Worm (Caenorhabditis elegans) whole organism, L1 larva: Measurements from ENCODE around the gene nlg-1.

Source experiments
- C16A3.4 ChIP-seq: fragments of 150-350 bp; optimal IDR thresholded peaks from 2 replicates; lab custom pipeline; 2014; ENCODE audit warnings: missing biosample characterization, missing genetic modification characterization
- C34B4.2 ChIP-seq: sonication (generic microtip); optimal IDR thresholded peaks from 2 replicates; lab custom pipeline; 2017; ENCODE audit warnings: mild to moderate bottlenecking, missing genetic modification characterization, missing compliant biosample characterization
- F16B12.6 ChIP-seq: fragments of 150-350 bp; optimal IDR thresholded peaks from 2 replicates; lab custom pipeline; 2014; ENCODE audit warnings: missing biosample characterization, missing genetic modification characterization
- alr-1 ChIP-seq: fragments of 200-800 bp; sonication (Bioruptor generic); optimal IDR thresholded peaks from 2 replicates; lab custom pipeline; 2018; ENCODE audit warnings: borderline replicate concordance, mild to moderate bottlenecking, missing genetic modification characterization, missing compliant biosample characterization
- blmp-1 ChIP-seq: fragments of 150-350 bp; optimal IDR thresholded peaks from 2 replicates; lab custom pipeline; 2014; ENCODE audit warnings: missing biosample characterization, missing genetic modification characterization
- ceh-63 ChIP-seq: fragments of 200-800 bp; sonication (Bioruptor generic); optimal IDR thresholded peaks from 2 replicates; lab custom pipeline; 2018; ENCODE audit warnings: mild to moderate bottlenecking, missing genetic modification characterization, missing compliant biosample characterization
- ceh-8 ChIP-seq: fragments of 200-800 bp; sonication (Bioruptor generic); optimal IDR thresholded peaks from 2 replicates; lab custom pipeline; 2018; ENCODE audit warnings: mild to moderate bottlenecking, missing genetic modification characterization, moderate library complexity, missing compliant biosample characterization
- dpl-1 ChIP-seq, 3 experiments: fragments of 150-350 bp in 2 of 3; sonication (generic microtip) in 1 of 3; optimal IDR thresholded peaks; 2 replicates each; lab custom pipeline; 2014 to 2017; ENCODE audit warnings: missing biosample characterization in 3 of 3, missing genetic modification characterization in 3 of 3, missing genetic modification reagents in 3 of 3
- dsc-1 ChIP-seq: sonication (generic microtip); optimal IDR thresholded peaks from 2 replicates; lab custom pipeline; 2016; ENCODE audit warnings: mild to moderate bottlenecking, missing genetic modification characterization, missing compliant biosample characterization
- efl-1 ChIP-seq, 4 experiments: fragments of 150-350 bp; optimal IDR thresholded peaks in 3 of 4; peaks in 1 of 4; 1 replicate in 1 of 4; 2 replicates in 3 of 4; lab custom pipeline; 2014; ENCODE audit warnings: missing biosample characterization in 2 of 4, missing genetic modification characterization in 2 of 4, missing genetic modification reagents in 2 of 4
- egl-13 ChIP-seq: sonication (generic microtip); optimal IDR thresholded peaks from 2 replicates; lab custom pipeline; 2016; ENCODE audit warnings: missing genotype, missing genetic modification reagents, missing genetic modification characterization, missing compliant biosample characterization
- fos-1 ChIP-seq: fragments of 150-350 bp; optimal IDR thresholded peaks from 2 replicates; lab custom pipeline; 2014; ENCODE audit warnings: missing biosample characterization, missing genetic modification characterization
- grh-1 ChIP-seq: fragments of 200-800 bp; sonication (Bioruptor generic); IDR thresholded peaks from 2 replicates; pipeline ENCODE4 v1.3.6; 2022; ENCODE audit warnings: missing genetic modification reagents, missing genetic modification characterization, missing compliant biosample characterization
- hlh-17 ChIP-seq: fragments of 200-800 bp; sonication (Bioruptor generic); optimal IDR thresholded peaks from 2 replicates; lab custom pipeline; 2018; ENCODE audit warnings: missing genetic modification characterization, mild to moderate bottlenecking, missing compliant biosample characterization, moderate library complexity, borderline replicate concordance
- jun-1 ChIP-seq: fragments of 150-350 bp; optimal IDR thresholded peaks from 2 replicates; lab custom pipeline; 2014; ENCODE audit warnings: missing biosample characterization, missing genetic modification reagents, missing genetic modification characterization
- lin-13 ChIP-seq: fragments of 150-350 bp; optimal IDR thresholded peaks from 2 replicates; lab custom pipeline; 2014; ENCODE audit warnings: missing biosample characterization, missing genetic modification reagents, missing genetic modification characterization
- lin-14 ChIP-seq: fragments of 200-800 bp; sonication (Bioruptor generic); optimal IDR thresholded peaks from 2 replicates; lab custom pipeline; 2018; ENCODE audit warnings: mild to moderate bottlenecking, missing genetic modification characterization, moderate library complexity, missing compliant biosample characterization
- lin-35 ChIP-seq, 2 experiments: fragments of 150-350 bp; optimal IDR thresholded peaks; 2 replicates each; lab custom pipeline; 2014; ENCODE audit warnings: missing biosample characterization in 2 of 2, missing genetic modification characterization in 2 of 2, missing genetic modification reagents in 2 of 2
- lin-39 ChIP-seq: fragments of 150-350 bp; optimal IDR thresholded peaks from 2 replicates; lab custom pipeline; 2014; ENCODE audit warnings: missing biosample characterization, missing genetic modification reagents, missing genetic modification characterization
- mab-9 ChIP-seq: fragments of 200-800 bp; sonication (Bioruptor generic); IDR thresholded peaks from 2 replicates; pipeline ENCODE4 v1.3.6; 2022; ENCODE audit warnings: missing genetic modification reagents, missing genetic modification characterization, missing compliant biosample characterization
- mdl-1 ChIP-seq, 2 experiments: fragments of 150-350 bp; optimal IDR thresholded peaks; 2 replicates each; lab custom pipeline; 2014 to 2017; ENCODE audit warnings: missing biosample characterization in 2 of 2, missing genetic modification characterization in 2 of 2, inconsistent platforms in 1 of 2
- nhr-19 ChIP-seq: fragments of 200-800 bp; sonication (Bioruptor generic); conservative IDR thresholded peaks from 2 replicates; pipeline ENCODE4 v1.3.6; 2022; ENCODE audit warnings: missing genetic modification characterization, missing compliant biosample characterization
- nhr-237 ChIP-seq: fragments of 150-350 bp; optimal IDR thresholded peaks from 2 replicates; lab custom pipeline; 2014; ENCODE audit warnings: missing biosample characterization, missing genetic modification characterization
- nhr-28 ChIP-seq: fragments of 150-350 bp; optimal IDR thresholded peaks from 2 replicates; lab custom pipeline; 2014; ENCODE audit warnings: missing biosample characterization, missing genetic modification characterization
- nhr-47 ChIP-seq: sonication (generic microtip); optimal IDR thresholded peaks from 2 replicates; lab custom pipeline; 2016; ENCODE audit warnings: mild to moderate bottlenecking, missing genetic modification characterization, moderate library complexity, missing compliant biosample characterization
- nhr-76 ChIP-seq: sonication (generic microtip); optimal IDR thresholded peaks from 2 replicates; lab custom pipeline; 2017; ENCODE audit warnings: missing biosample characterization, missing genetic modification characterization
- nhr-90 ChIP-seq: sonication (generic microtip); optimal IDR thresholded peaks from 2 replicates; lab custom pipeline; 2016; ENCODE audit warnings: mild to moderate bottlenecking, missing genetic modification characterization, missing compliant biosample characterization; ENCODE audit not compliant: poor library complexity
- pqm-1 ChIP-seq: sonication (generic microtip); optimal IDR thresholded peaks from 3 replicates; lab custom pipeline; 2017; ENCODE audit warnings: missing biosample characterization, missing genetic modification characterization
- rnt-1 ChIP-seq: sonication (generic microtip); optimal IDR thresholded peaks from 2 replicates; lab custom pipeline; 2016; ENCODE audit warnings: mild to moderate bottlenecking, missing genetic modification characterization, moderate library complexity, missing compliant biosample characterization
- snpc-4 ChIP-seq: fragments of 150-350 bp; optimal IDR thresholded peaks from 2 replicates; lab custom pipeline; 2014; ENCODE audit warnings: missing biosample characterization, missing genetic modification characterization
- sox-4 ChIP-seq: sonication (generic microtip); optimal IDR thresholded peaks from 2 replicates; lab custom pipeline; 2016; ENCODE audit warnings: missing genetic modification characterization, missing compliant biosample characterization
- swsn-7 ChIP-seq: sonication (generic microtip); optimal IDR thresholded peaks from 2 replicates; lab custom pipeline; 2016; ENCODE audit warnings: missing genetic modification characterization, missing compliant biosample characterization
- tbx-2 ChIP-seq: sonication (generic microtip); optimal IDR thresholded peaks from 2 replicates; lab custom pipeline; 2016; ENCODE audit warnings: missing genetic modification characterization, missing compliant biosample characterization
- tlp-1 ChIP-seq: fragments of 150-350 bp; optimal IDR thresholded peaks from 2 replicates; lab custom pipeline; 2014; ENCODE audit warnings: missing biosample characterization, missing genetic modification characterization
- unc-62 ChIP-seq: fragments of 150-350 bp; optimal IDR thresholded peaks from 2 replicates; lab custom pipeline; 2014; ENCODE audit warnings: missing biosample characterization, missing genetic modification reagents, missing genetic modification characterization
- unc-86 ChIP-seq: sonication (generic microtip); optimal IDR thresholded peaks from 2 replicates; lab custom pipeline; 2016; ENCODE audit warnings: missing genetic modification characterization, missing compliant biosample characterization
- unc-98 ChIP-seq: fragments of 200-800 bp; sonication (Bioruptor generic); IDR thresholded peaks from 2 replicates; pipeline ENCODE4 v1.3.6; 2022; ENCODE audit warnings: missing genetic modification characterization, missing compliant biosample characterization
- xbp-1 ChIP-seq: sonication (generic microtip); optimal IDR thresholded peaks from 2 replicates; lab custom pipeline; 2016; ENCODE audit warnings: missing genetic modification characterization, missing compliant biosample characterization
- zip-4 ChIP-seq: fragments of 200-800 bp; sonication (Bioruptor generic); optimal IDR thresholded peaks from 2 replicates; lab custom pipeline; 2018; ENCODE audit warnings: mild to moderate bottlenecking, missing genetic modification characterization, moderate library complexity, missing compliant biosample characterization
- ztf-11 ChIP-seq, 2 experiments: sonication (generic microtip); optimal IDR thresholded peaks; 2 replicates each; lab custom pipeline; 2016 to 2017; ENCODE audit warnings: missing genetic modification characterization in 2 of 2, missing biosample characterization in 1 of 2, missing compliant biosample characterization in 1 of 2
- ztf-4 ChIP-seq: fragments of 150-350 bp; optimal IDR thresholded peaks from 2 replicates; lab custom pipeline; 2014; ENCODE audit warnings: missing biosample characterization, missing genetic modification characterization

Gene nlg-1

ce11 chrX:13591953-13592352 lies 39.0 kb downstream of the nlg-1 start:
- no peak for TF ChIP-seq zip-4 (GFP tag; lab: Kevin White, UChicago)
- TF ChIP-seq dpl-1 (GFP tag; optimal IDR thresholded peaks at IDR 0.05; lab: Kevin White, UChicago) = no peak
- no peak for TF ChIP-seq mab-9 (GFP tag; lab: Robert Waterston, UW)
- no peak for TF ChIP-seq nhr-76 (tag; lab: Kevin White, UChicago)
- peak; percentile 35 for TF ChIP-seq ceh-8
- TF ChIP-seq F16B12.6 = no peak
- TF ChIP-seq efl-1 (optimal IDR thresholded peaks at IDR 0.05; lab: Kevin White, UChicago) = no peak
- no peak for TF ChIP-seq efl-1 (GFP tag; optimal IDR thresholded peaks at IDR 0.05 in 1 of 2; lab: Kevin White, UChicago)

- TF ChIP-seq zip-4 (GFP tag; lab: Kevin White, UChicago) (no peak), nhr-237 (tag; lab: Kevin White, UChicago) (no peak), tbx-2 (tag; lab: Kevin White, UChicago) (no peak), dpl-1 (GFP tag; optimal IDR thresholded peaks at IDR 0.05; lab: Kevin White, UChicago) (no peak), egl-13 (no peak), nhr-90 (tag; lab: Kevin White, UChicago) (no peak), unc-62 (GFP tag; lab: Kevin White, UChicago) (no peak), C16A3.4 (tag; lab: Kevin White, UChicago) (no peak), nhr-76 (tag; lab: Kevin White, UChicago) (no peak), lin-14 (no peak), sox-4 (no peak), snpc-4 (tag; lab: Kevin White, UChicago) (no peak), dsc-1 (tag; lab: Kevin White, UChicago) (no peak), unc-98 (GFP tag; lab: Robert Waterston, UW) (no peak), grh-1 (GFP tag; lab: Robert Waterston, UW) (no peak)
Observed at ce11 chrX:13591175-13591574, 39.8 kb downstream of the nlg-1 start, which contains the start of gene col-44. TSS of gene col-44 (plus strand) at chrX:13591475.

- TF ChIP-seq fos-1 (no peak), tlp-1 (no peak), grh-1 (GFP tag; lab: Robert Waterston, UW) (0 out of 2 replicates have a peak, but pooled peaks have one; percentile 17)
Observed at ce11 chrX:13590688-13591087, 40.3 kb downstream of the nlg-1 start.

- TF ChIP-seq efl-1 (optimal IDR thresholded peaks at IDR 0.05; lab: Kevin White, UChicago) = no peak
- peak in 1 of 2 experiments; percentile 80 for TF ChIP-seq efl-1 (GFP tag; optimal IDR thresholded peaks at IDR 0.05 in 1 of 2; lab: Kevin White, UChicago)
- TF ChIP-seq mdl-1 (tag; optimal IDR thresholded peaks at IDR 0.05; lab: Kevin White, UChicago) = no peak
- TF ChIP-seq nhr-28 (tag; lab: Kevin White, UChicago) = no peak
Observed at ce11 chrX:13589735-13590134, 41.2 kb downstream of the nlg-1 start, which contains the start of gene col-9. TSS of gene col-9 (plus strand) at chrX:13590035.

DNA sequence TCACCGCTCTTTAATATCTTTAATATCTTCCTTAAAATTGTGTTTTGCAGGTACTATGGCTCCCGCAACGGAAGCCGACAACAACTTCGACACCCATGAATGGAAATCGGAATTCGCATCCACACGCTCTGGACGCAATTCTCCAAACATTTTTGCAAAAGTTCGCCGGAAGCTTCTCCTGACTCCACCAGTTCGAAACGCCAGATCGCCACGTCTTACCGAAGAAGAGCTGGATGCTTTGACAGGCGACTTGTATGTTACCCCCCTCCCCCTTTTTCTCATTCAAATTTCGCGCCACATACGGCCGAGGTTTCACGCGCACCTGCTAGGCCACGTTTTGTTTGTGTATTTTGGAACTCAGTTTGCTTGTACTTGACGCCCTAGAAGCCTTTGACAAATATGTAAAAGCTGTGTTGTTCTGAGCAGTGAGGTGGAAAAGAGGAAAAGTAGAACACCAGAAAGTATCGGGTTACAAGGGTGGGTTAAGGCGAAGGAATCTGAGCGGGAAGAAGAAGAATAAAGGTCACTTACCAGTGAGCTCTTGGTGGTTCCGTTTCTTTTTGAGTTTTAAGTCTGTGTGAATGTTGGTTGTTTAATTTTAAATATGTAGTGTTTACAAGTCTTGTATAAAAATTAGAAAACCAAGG lies 46.1 kb downstream of the nlg-1 start, which contains the start of gene unc-84:
Gene unc-84 (plus strand): TSS at position 51 of the 647 bp plus-strand sequence.
- TF ChIP-seq efl-1 (optimal IDR thresholded peaks at IDR 0.05; lab: Kevin White, UChicago) (peak; percentile 11 to 74), efl-1 (GFP tag; optimal IDR thresholded peaks at IDR 0.05 in 1 of 2; lab: Kevin White, UChicago) (peak; percentile 79 to 97), nhr-76 (tag; lab: Kevin White, UChicago) (no peak), rnt-1 (tag; lab: Kevin White, UChicago) (peak; percentile 59), nhr-19 (GFP tag; lab: Robert Waterston, UW) (no peak; the same call in 1 of the 2 replicates), hlh-17 (GFP tag; lab: Kevin White, UChicago) (no peak), ztf-11 (tag; optimal IDR thresholded peaks at IDR 0.05; lab: Kevin White, UChicago) (peak in 1 of 2 experiments; percentile 35), xbp-1 (no peak), blmp-1 (no peak), zip-4 (GFP tag; lab: Kevin White, UChicago) (no peak), lin-39 (tag; lab: Kevin White, UChicago) (no peak), mab-9 (GFP tag; lab: Robert Waterston, UW) (no peak), unc-86 (no peak), lin-35 (GFP tag; optimal IDR thresholded peaks at IDR 0.05; lab: Kevin White, UChicago) (peak; percentile 45 to 77), jun-1 (no peak), nhr-47 (peak; percentile 49), pqm-1 (tag; lab: Kevin White, UChicago) (no peak), ceh-63 (GFP tag; lab: Kevin White, UChicago) (no peak), tbx-2 (tag; lab: Kevin White, UChicago) (peak; percentile 14), ztf-4 (tag; lab: Kevin White, UChicago) (no peak), lin-14 (peak; percentile 18), alr-1 (no peak), C34B4.2 (no peak), swsn-7 (tag; lab: Kevin White, UChicago) (peak; percentile 2), lin-13 (no peak), unc-98 (GFP tag; lab: Robert Waterston, UW) (no peak)
